Worm (Caenorhabditis elegans) whole organism, L1 larva: ENCODE data around the gene F41D9.2.

Experiments
- ama-1 ChIP-seq: fragments of 150-350 bp; optimal IDR thresholded peaks from 2 replicates; lab custom pipeline; 2014
- ces-1 ChIP-seq: fragments of 150-350 bp; optimal IDR thresholded peaks from 2 replicates; lab custom pipeline; 2014; ENCODE audit warnings: missing biosample characterization, missing genetic modification reagents, missing genetic modification characterization
- elt-3 ChIP-seq, 6 experiments: fragments of 150-350 bp in 1 of 6; sonication (generic microtip); optimal IDR thresholded peaks; 2 replicates each; lab custom pipeline; 2017 to 2018; ENCODE audit warnings: missing biosample characterization in 6 of 6, missing genetic modification characterization in 6 of 6, inconsistent platforms in 1 of 6
- fkh-4 ChIP-seq: sonication (generic microtip); optimal IDR thresholded peaks from 2 replicates; lab custom pipeline; 2016; ENCODE audit warnings: missing compliant biosample characterization, missing genetic modification characterization, borderline replicate concordance
- fos-1 ChIP-seq: fragments of 150-350 bp; optimal IDR thresholded peaks from 2 replicates; lab custom pipeline; 2014; ENCODE audit warnings: missing biosample characterization, missing genetic modification characterization
- lin-13 ChIP-seq: fragments of 150-350 bp; optimal IDR thresholded peaks from 2 replicates; lab custom pipeline; 2014; ENCODE audit warnings: missing biosample characterization, missing genetic modification reagents, missing genetic modification characterization
- lin-15B ChIP-seq: fragments of 150-350 bp; sonication (generic microtip); optimal IDR thresholded peaks from 3 replicates; lab custom pipeline; 2014; ENCODE audit warnings: missing biosample characterization, missing genetic modification characterization
- mep-1 ChIP-seq: fragments of 150-350 bp; optimal IDR thresholded peaks from 2 replicates; lab custom pipeline; 2014; ENCODE audit warnings: missing biosample characterization, missing genetic modification characterization
- rnt-1 ChIP-seq: sonication (generic microtip); optimal IDR thresholded peaks from 2 replicates; lab custom pipeline; 2016; ENCODE audit warnings: mild to moderate bottlenecking, missing genetic modification characterization, moderate library complexity, missing compliant biosample characterization
- sox-4 ChIP-seq: sonication (generic microtip); optimal IDR thresholded peaks from 2 replicates; lab custom pipeline; 2016; ENCODE audit warnings: missing genetic modification characterization, missing compliant biosample characterization
- tlp-1 ChIP-seq: fragments of 150-350 bp; optimal IDR thresholded peaks from 2 replicates; lab custom pipeline; 2014; ENCODE audit warnings: missing biosample characterization, missing genetic modification characterization
- unc-130 ChIP-seq: fragments of 150-350 bp; optimal IDR thresholded peaks from 2 replicates; lab custom pipeline; 2017; ENCODE audit warnings: missing biosample characterization, missing genetic modification characterization, inconsistent platforms

DNA sequence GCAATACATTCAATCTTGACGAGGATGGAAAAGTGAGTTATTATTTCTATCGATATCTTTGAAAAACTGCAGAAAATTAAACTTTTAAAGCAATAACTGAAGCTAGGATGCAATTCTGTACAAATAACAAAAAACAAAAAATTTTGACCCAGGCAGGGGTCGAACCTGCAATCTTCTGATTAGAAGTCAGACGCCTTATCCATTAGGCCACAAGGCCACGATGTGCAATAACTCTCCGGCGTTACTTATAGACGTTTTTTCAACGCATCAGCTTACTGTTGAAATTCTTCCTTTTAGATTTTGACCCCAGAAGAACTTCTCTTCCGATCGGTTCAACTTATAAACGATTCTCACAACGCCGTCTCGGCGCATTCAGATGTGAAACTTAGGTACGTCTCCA lies 3.1 kb downstream of the F41D9.2 start:
- TF ChIP-seq ces-1 (GFP tag; lab: Kevin White, UChicago) (no peak), lin-15B (tag; lab: Kevin White, UChicago) (no peak), rnt-1 (tag; lab: Kevin White, UChicago) (peak; percentile 29), fos-1 (tag; lab: Kevin White, UChicago) (no peak), tlp-1 (no peak), lin-13 (GFP tag; lab: Kevin White, UChicago) (no peak), unc-130 (tag; lab: Kevin White, UChicago) (no peak), elt-3 (tag; optimal IDR thresholded peaks at IDR 0.05; lab: Kevin White, UChicago) (no peak), fkh-4 (tag; lab: Kevin White, UChicago) (no peak), mep-1 (tag; lab: Kevin White, UChicago) (no peak), sox-4 (no peak), ama-1 (no peak)
